Fruit fly (Drosophila melanogaster) whole organism, embryonic: ENCODE measurements around the gene bab1.

Experiments
- B-H2 ChIP-seq: fragments of 200-800 bp; sonication (Bioruptor generic); optimal IDR thresholded peaks from 2 replicates; lab custom pipeline; 2018; ENCODE audit warnings: missing biosample characterization, mild to moderate bottlenecking, missing genetic modification characterization
- row ChIP-seq: fragments of 200-800 bp; sonication (Bioruptor generic); IDR thresholded peaks from 3 replicates; pipeline ENCODE4 v1.3.6; 2022; ENCODE audit warnings: missing biosample characterization, missing genetic modification characterization
- run ChIP-seq: fragments of 200-800 bp; sonication (Bioruptor generic); optimal IDR thresholded peaks from 3 replicates; lab custom pipeline; 2018; ENCODE audit warnings: missing biosample characterization, mild to moderate bottlenecking, missing genetic modification characterization
- trh ChIP-seq: fragments of 200-800 bp; sonication (Bioruptor generic); optimal IDR thresholded peaks from 2 replicates; lab custom pipeline; 2016; ENCODE audit warnings: missing biosample characterization, missing genetic modification characterization
- ttk ChIP-seq: fragments of 200-800 bp; sonication (Bioruptor generic); IDR thresholded peaks from 2 replicates; pipeline ENCODE4 v2.1.2; 2022; ENCODE audit warnings: missing biosample characterization, missing genetic modification characterization
- zfh2 ChIP-seq: fragments of 200-800 bp; sonication (Bioruptor generic); optimal IDR thresholded peaks from 2 replicates; lab custom pipeline; 2016; ENCODE audit warnings: missing biosample characterization, missing genetic modification characterization

DNA sequence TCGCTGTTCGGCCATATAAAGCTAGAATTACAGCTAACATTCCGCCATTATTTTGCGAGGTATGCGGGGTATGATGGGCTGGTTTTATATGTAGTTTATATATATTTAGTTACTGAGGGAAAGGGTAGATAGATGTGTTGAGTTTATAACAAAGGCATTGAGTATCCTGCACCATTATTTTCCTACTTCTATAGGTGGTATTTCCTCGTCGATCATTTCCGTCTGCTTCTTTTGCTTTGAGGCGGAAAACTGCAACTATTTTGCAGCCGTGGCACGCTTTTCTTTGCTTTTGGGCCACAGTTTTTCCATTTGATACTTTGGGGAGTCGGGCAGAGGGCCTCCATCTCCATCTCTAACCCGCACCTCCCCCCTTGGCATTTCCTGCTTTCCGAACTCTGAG, 48.3 kb upstream of the bab1 start:
- TF ChIP-seq ttk (GFP tag; lab: Robert Waterston, UW) (no peak), trh (GFP tag; lab: Kevin White, UChicago) (no peak), B-H2 (no peak), run (tag; lab: Kevin White, UChicago) (no peak), zfh2 (GFP tag; lab: Kevin White, UChicago) (no peak), row (GFP tag; lab: Robert Waterston, UW) (peak; percentile 42; the same call in 2 of the 3 replicates)
